Worm (Caenorhabditis elegans) whole organism, L3 larva: ENCODE measurements around the gene F37C12.21.

Experiments
- R02D3.7 ChIP-seq: fragments of 150-350 bp; optimal IDR thresholded peaks from 2 replicates; lab custom pipeline; 2014; ENCODE audit warnings: missing biosample characterization, missing genetic modification characterization
- aly-2 ChIP-seq: fragments of 150-350 bp; optimal IDR thresholded peaks from 2 replicates; lab custom pipeline; 2014; ENCODE audit warnings: missing biosample characterization, missing genetic modification characterization
- ama-1 ChIP-seq: fragments of 150-350 bp; optimal IDR thresholded peaks from 2 replicates; lab custom pipeline; 2018
- ceh-16 ChIP-seq: sonication (generic microtip); optimal IDR thresholded peaks from 2 replicates; lab custom pipeline; 2017; ENCODE audit warnings: missing biosample characterization, missing genetic modification characterization
- ceh-28 ChIP-seq: fragments of 150-350 bp; optimal IDR thresholded peaks from 2 replicates; lab custom pipeline; 2014; ENCODE audit warnings: missing biosample characterization, missing genetic modification reagents, missing genetic modification characterization
- ceh-9 ChIP-seq: sonication (generic microtip); optimal IDR thresholded peaks from 2 replicates; lab custom pipeline; 2018; ENCODE audit warnings: missing biosample characterization, missing genetic modification characterization
- egl-5 ChIP-seq: fragments of 150-350 bp; optimal IDR thresholded peaks from 2 replicates; lab custom pipeline; 2017; ENCODE audit warnings: missing biosample characterization, missing genetic modification reagents, missing genetic modification characterization, inconsistent platforms
- elt-1 ChIP-seq: fragments of 150-350 bp; optimal IDR thresholded peaks from 2 replicates; lab custom pipeline; 2014; ENCODE audit warnings: missing biosample characterization, missing genetic modification characterization
- elt-2 ChIP-seq: sonication (generic microtip); optimal IDR thresholded peaks from 2 replicates; lab custom pipeline; 2016; ENCODE audit warnings: missing genetic modification reagents, mild to moderate bottlenecking, missing genetic modification characterization, missing compliant biosample characterization
- eor-1 ChIP-seq, 2 experiments: fragments of 150-350 bp; optimal IDR thresholded peaks; 2 replicates each; lab custom pipeline; 2014 to 2018; ENCODE audit warnings: missing biosample characterization in 2 of 2, missing genetic modification characterization in 2 of 2
- fkh-10 ChIP-seq: sonication (generic microtip); optimal IDR thresholded peaks from 2 replicates; lab custom pipeline; 2017; ENCODE audit warnings: missing biosample characterization, missing genetic modification reagents, missing genetic modification characterization
- fkh-2 ChIP-seq: fragments of 150-350 bp; optimal IDR thresholded peaks from 2 replicates; lab custom pipeline; 2014; ENCODE audit warnings: missing biosample characterization, missing genetic modification reagents, missing genetic modification characterization
- hmg-11 ChIP-seq: sonication (generic microtip); optimal IDR thresholded peaks from 2 replicates; lab custom pipeline; 2016; ENCODE audit warnings: missing genetic modification characterization, missing compliant biosample characterization
- jun-1 ChIP-seq: fragments of 150-350 bp; optimal IDR thresholded peaks from 2 replicates; lab custom pipeline; 2014; ENCODE audit warnings: missing biosample characterization, missing genetic modification reagents, missing genetic modification characterization
- lin-15B ChIP-seq: fragments of 150-350 bp; optimal IDR thresholded peaks from 2 replicates; lab custom pipeline; 2014; ENCODE audit warnings: missing biosample characterization, missing genetic modification characterization
- lin-39 ChIP-seq: fragments of 150-350 bp; optimal IDR thresholded peaks from 2 replicates; lab custom pipeline; 2018; ENCODE audit warnings: missing biosample characterization, missing genetic modification reagents, missing genetic modification characterization
- lsy-12 ChIP-seq: sonication (generic microtip); optimal IDR thresholded peaks from 2 replicates; lab custom pipeline; 2016; ENCODE audit warnings: mild to moderate bottlenecking, missing genetic modification characterization, missing compliant biosample characterization
- mdl-1 ChIP-seq: fragments of 150-350 bp; optimal IDR thresholded peaks from 2 replicates; lab custom pipeline; 2014; ENCODE audit warnings: missing biosample characterization, missing genetic modification characterization
- nfya-1 ChIP-seq: sonication (generic microtip); optimal IDR thresholded peaks from 2 replicates; lab custom pipeline; 2017; ENCODE audit warnings: missing genetic modification characterization, mild to moderate bottlenecking, missing compliant biosample characterization, antibody characterized with exemption, moderate library complexity; ENCODE audit not compliant: insufficient read depth
- nhr-12 ChIP-seq: fragments of 150-350 bp; optimal IDR thresholded peaks from 2 replicates; lab custom pipeline; 2014; ENCODE audit warnings: missing biosample characterization, missing genetic modification characterization
- nhr-23 ChIP-seq: fragments of 150-350 bp; optimal IDR thresholded peaks from 2 replicates; lab custom pipeline; 2014; ENCODE audit warnings: missing biosample characterization, missing genetic modification reagents, missing genetic modification characterization
- nhr-25 ChIP-seq: sonication (generic microtip); optimal IDR thresholded peaks from 2 replicates; lab custom pipeline; 2017; ENCODE audit warnings: missing biosample characterization, missing genetic modification characterization
- nhr-28 ChIP-seq: fragments of 150-350 bp; optimal IDR thresholded peaks from 2 replicates; lab custom pipeline; 2014; ENCODE audit warnings: missing biosample characterization, missing genetic modification characterization
- nhr-43 ChIP-seq: sonication (generic microtip); optimal IDR thresholded peaks from 2 replicates; lab custom pipeline; 2016; ENCODE audit warnings: mild to moderate bottlenecking, missing genetic modification characterization, missing compliant biosample characterization; ENCODE audit not compliant: poor library complexity, severe bottlenecking
- nhr-77 ChIP-seq: fragments of 150-350 bp; optimal IDR thresholded peaks from 2 replicates; lab custom pipeline; 2014; ENCODE audit warnings: missing biosample characterization, missing genetic modification characterization
- pha-4 ChIP-seq: fragments of 150-350 bp; optimal IDR thresholded peaks from 2 replicates; lab custom pipeline; 2014; ENCODE audit warnings: missing biosample characterization, missing genetic modification reagents, missing genetic modification characterization
- sea-2 ChIP-seq: fragments of 150-350 bp; sonication (generic microtip); optimal IDR thresholded peaks from 4 replicates; lab custom pipeline; 2014; ENCODE audit warnings: missing biosample characterization, missing genetic modification reagents, missing genetic modification characterization
- skn-1 ChIP-seq: fragments of 150-350 bp; optimal IDR thresholded peaks from 2 replicates; lab custom pipeline; 2014; ENCODE audit warnings: missing biosample characterization, missing genetic modification characterization
- snpc-4 ChIP-seq: fragments of 150-350 bp; optimal IDR thresholded peaks from 2 replicates; lab custom pipeline; 2014; ENCODE audit warnings: missing biosample characterization, missing genetic modification characterization
- unc-39 ChIP-seq: sonication (generic microtip); optimal IDR thresholded peaks from 4 replicates; lab custom pipeline; 2017; ENCODE audit warnings: missing biosample characterization, missing genetic modification characterization
- zag-1 ChIP-seq: fragments of 150-350 bp; optimal IDR thresholded peaks from 2 replicates; lab custom pipeline; 2014; ENCODE audit warnings: missing biosample characterization, missing genetic modification characterization
- ztf-4 ChIP-seq: fragments of 150-350 bp; optimal IDR thresholded peaks from 2 replicates; lab custom pipeline; 2014; ENCODE audit warnings: missing biosample characterization, missing genetic modification characterization

Gene F37C12.21

ce11 chrIII:7229687-7230086, 41.5 kb downstream of the F37C12.21 start, which contains the start of gene R151.8:
Gene R151.8 (minus strand): TSS chrIII:7229787.
- no peak for TF ChIP-seq nhr-12 (tag; lab: Kevin White, UChicago)
- TF ChIP-seq elt-2 (tag; lab: Kevin White, UChicago), result no peak
- no peak for TF ChIP-seq egl-5
- no peak for TF ChIP-seq mdl-1 (tag; lab: Kevin White, UChicago)
- no peak for TF ChIP-seq ceh-9 (tag; lab: Kevin White, UChicago)
- TF ChIP-seq zag-1, result no peak
- no peak for TF ChIP-seq nhr-43
- no peak for TF ChIP-seq R02D3.7 (tag; lab: Kevin White, UChicago)
- TF ChIP-seq ceh-16 (tag; lab: Kevin White, UChicago), result no peak
- TF ChIP-seq fkh-10 (GFP tag; lab: Kevin White, UChicago), result no peak
- TF ChIP-seq elt-1, result no peak
- no peak for TF ChIP-seq lsy-12 (tag; lab: Kevin White, UChicago)
- no peak for TF ChIP-seq unc-39
- TF ChIP-seq lin-39 (tag; lab: Kevin White, UChicago), result no peak
- no peak for TF ChIP-seq eor-1 (tag; optimal IDR thresholded peaks at IDR 0.05; lab: Kevin White, UChicago)
- TF ChIP-seq nhr-28 (tag; lab: Kevin White, UChicago), result no peak
- TF ChIP-seq, all 47 proteins: peak for 0

ce11 chrIII:7230841-7231240, 42.7 kb downstream of the F37C12.21 start, which contains the start of gene R151.10:
Gene R151.10 (minus strand): TSS chrIII:7230941.
- TF ChIP-seq fkh-10 (GFP tag; lab: Kevin White, UChicago), result no peak
- no peak for TF ChIP-seq nhr-43
- no peak for TF ChIP-seq lin-39 (tag; lab: Kevin White, UChicago)
- TF ChIP-seq lin-15B (tag; lab: Kevin White, UChicago), result no peak
- no peak for TF ChIP-seq ztf-4 (tag; lab: Kevin White, UChicago)
- TF ChIP-seq nhr-23 (tag; lab: Kevin White, UChicago), result no peak
- no peak for TF ChIP-seq skn-1 (tag; lab: Kevin White, UChicago)

DNA sequence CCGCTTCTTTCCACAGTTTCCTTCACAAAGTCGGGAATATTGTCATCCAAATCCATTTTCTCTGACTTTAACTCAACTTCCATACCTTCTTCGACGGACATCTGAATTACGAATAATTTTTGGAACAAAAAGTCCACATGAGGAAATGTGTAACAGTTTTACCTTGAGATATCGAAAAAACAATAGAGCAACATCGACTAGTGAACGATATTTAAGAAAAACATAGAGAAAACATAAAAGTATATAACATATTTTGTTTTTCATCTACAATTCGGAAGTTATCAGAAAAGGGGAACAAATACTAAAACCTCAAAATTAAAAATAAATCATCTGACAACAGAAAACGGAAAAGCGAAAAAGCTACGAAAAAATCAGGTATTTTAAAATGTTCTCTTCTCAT, 44.6 kb downstream of the F37C12.21 start, which contains the start of gene adr-2:
Gene adr-2, minus strand, starts transcription at position 101 of the 400 bp plus-strand sequence.
- TF ChIP-seq nhr-23 (tag; lab: Kevin White, UChicago), result no peak
- TF ChIP-seq sea-2 (GFP tag; lab: Kevin White, UChicago), result no peak
- TF ChIP-seq fkh-2, result no peak
- no peak for TF ChIP-seq R02D3.7 (tag; lab: Kevin White, UChicago)
- no peak for TF ChIP-seq nhr-77 (tag; lab: Kevin White, UChicago)
- TF ChIP-seq, all 47 proteins: peak for 0

ce11 chrIII:7234148-7234547, 46.0 kb downstream of the F37C12.21 start, which contains the start of gene ndus-8:
Gene ndus-8 (minus strand): TSS chrIII:7234202.
- TF ChIP-seq snpc-4 (peak; percentile 90), nfya-1 (peak; percentile 52), lsy-12 (tag; lab: Kevin White, UChicago) (peak; percentile 30), nhr-43 (peak; percentile 44), lin-39 (tag; lab: Kevin White, UChicago) (peak; percentile 24), elt-1 (no peak), pha-4 (peak; percentile 88), nhr-23 (tag; lab: Kevin White, UChicago) (peak; percentile 89), unc-39 (no peak), hmg-11 (tag; lab: Kevin White, UChicago) (peak; percentile 45), aly-2 (no peak), lin-15B (tag; lab: Kevin White, UChicago) (peak; percentile 64), skn-1 (tag; lab: Kevin White, UChicago) (no peak), nhr-25 (tag; lab: Kevin White, UChicago) (peak; percentile 44), egl-5 (peak; percentile 5), ceh-16 (tag; lab: Kevin White, UChicago) (no peak), elt-2 (tag; lab: Kevin White, UChicago) (peak; percentile 32), jun-1 (tag; lab: Kevin White, UChicago) (peak; percentile 25), ceh-28 (tag; lab: Kevin White, UChicago) (peak; percentile 7), ama-1 (lab: Kevin White, UChicago) (no peak), mdl-1 (tag; lab: Kevin White, UChicago) (no peak), eor-1 (tag; optimal IDR thresholded peaks at IDR 0.05; lab: Kevin White, UChicago) (no peak)
